Worm (Caenorhabditis elegans): ENCODE measurements around the gene grl-4.

grl-4 gene

ce11 chrIV:7316613-7317153 lies 6.1 kb upstream of the grl-4 start, which contains the start of gene F42C5.9:
Gene F42C5.9 (minus strand): TSS chrIV:7317103.
- no peak for TF ChIP-seq ceh-83 (GFP tag; optimal IDR thresholded peaks at IDR 0.05)
- TF ChIP-seq sptf-1 (tag; optimal IDR thresholded peaks at IDR 0.05), result no peak
- no peak for TF ChIP-seq bed-3 (GFP tag; optimal IDR thresholded peaks at IDR 0.05)
- no peak for TF ChIP-seq lsy-2 (tag; optimal IDR thresholded peaks at IDR 0.05)
- TF ChIP-seq mep-1 (tag; optimal IDR thresholded peaks at IDR 0.05), result no peak
- no peak for TF ChIP-seq ceh-43 (GFP tag; optimal IDR thresholded peaks at IDR 0.05)
- TF ChIP-seq mab-5 (tag; optimal IDR thresholded peaks at IDR 0.05), result no peak
- no peak for TF ChIP-seq tbx-8 (GFP tag; optimal IDR thresholded peaks at IDR 0.05)
- TF ChIP-seq nhr-12 (tag; optimal IDR thresholded peaks at IDR 0.05), result no peak
- no peak for TF ChIP-seq flh-1 (GFP tag; optimal IDR thresholded peaks at IDR 0.05)
- no peak for TF ChIP-seq lin-32 (GFP tag; optimal IDR thresholded peaks at IDR 0.05)
- no peak for TF ChIP-seq mls-2 (tag; optimal IDR thresholded peaks at IDR 0.05)
- TF ChIP-seq ces-1 (GFP tag; optimal IDR thresholded peaks at IDR 0.05), result no peak
- TF ChIP-seq elt-1 (tag; optimal IDR thresholded peaks at IDR 0.05; ENCODE audit: borderline replicate concordance, insufficient read depth), result no peak
- TF ChIP-seq cnd-1 (tag; optimal IDR thresholded peaks at IDR 0.05), result no peak
- no peak for TF ChIP-seq zip-8 (tag; optimal IDR thresholded peaks at IDR 0.05)
- TF ChIP-seq unc-120 (tag; optimal IDR thresholded peaks at IDR 0.05; ENCODE audit: poor library complexity, severe bottlenecking), result no peak

- TF ChIP-seq pha-4 (tag; optimal IDR thresholded peaks at IDR 0.05), result peak; percentile 49
- TF ChIP-seq lin-13 (tag; optimal IDR thresholded peaks at IDR 0.05), result peak; percentile 33
- TF ChIP-seq hlh-1 (tag; optimal IDR thresholded peaks at IDR 0.05), result peak; percentile 59
- no peak for TF ChIP-seq M03D4.4 (tag; optimal IDR thresholded peaks at IDR 0.05)
- TF ChIP-seq ham-2 (GFP tag; optimal IDR thresholded peaks at IDR 0.05), result no peak
- no peak for TF ChIP-seq unc-39 (tag; optimal IDR thresholded peaks at IDR 0.05)
- peak; percentile 14 for TF ChIP-seq sptf-1 (tag; optimal IDR thresholded peaks at IDR 0.05)
- TF ChIP-seq mab-5 (tag; optimal IDR thresholded peaks at IDR 0.05), result no peak
- TF ChIP-seq mep-1 (tag; optimal IDR thresholded peaks at IDR 0.05), result peak; percentile 76
- peak; percentile 9 for TF ChIP-seq ces-1 (GFP tag; optimal IDR thresholded peaks at IDR 0.05)
- peak; percentile 32 for TF ChIP-seq nhr-237 (tag; optimal IDR thresholded peaks at IDR 0.05)
- peak; percentile 50 for TF ChIP-seq lsy-2 (tag; optimal IDR thresholded peaks at IDR 0.05)
Measured at ce11 chrIV:7313962-7314361, 3.4 kb upstream of the grl-4 start.

ce11 chrIV:7313397-7313910 lies 2.9 kb upstream of the grl-4 start, which contains the start of gene rps-8:
Gene rps-8 (minus strand): TSS chrIV:7313860.
- TF ChIP-seq lsy-2 (tag; optimal IDR thresholded peaks at IDR 0.05) (no peak), flh-1 (GFP tag; optimal IDR thresholded peaks at IDR 0.05) (no peak), ztf-11 (tag; optimal IDR thresholded peaks at IDR 0.05) (no peak), blmp-1 (tag; optimal IDR thresholded peaks at IDR 0.05) (no peak), nhr-2 (tag; optimal IDR thresholded peaks at IDR 0.05) (no peak), drap-1 (GFP tag; optimal IDR thresholded peaks at IDR 0.05) (no peak), sem-2 (GFP tag; optimal IDR thresholded peaks at IDR 0.05) (no peak), ceh-43 (GFP tag; optimal IDR thresholded peaks at IDR 0.05) (no peak)

- no peak for TF ChIP-seq elt-1 (tag; optimal IDR thresholded peaks at IDR 0.05; ENCODE audit: borderline replicate concordance, insufficient read depth)
- no peak for TF ChIP-seq hlh-1 (tag; optimal IDR thresholded peaks at IDR 0.05)
- no peak for TF ChIP-seq nhr-12 (tag; optimal IDR thresholded peaks at IDR 0.05)
- no peak for TF ChIP-seq drap-1 (GFP tag; optimal IDR thresholded peaks at IDR 0.05)
- no peak for TF ChIP-seq tbx-8 (GFP tag; optimal IDR thresholded peaks at IDR 0.05)
- no peak for TF ChIP-seq ceh-39 (tag; optimal IDR thresholded peaks at IDR 0.05)
- TF ChIP-seq mab-5 (tag; optimal IDR thresholded peaks at IDR 0.05), result no peak
- TF ChIP-seq ham-2 (GFP tag; optimal IDR thresholded peaks at IDR 0.05), result no peak
- TF ChIP-seq unc-39 (tag; optimal IDR thresholded peaks at IDR 0.05), result no peak
- TF ChIP-seq pha-4 (tag; optimal IDR thresholded peaks at IDR 0.05), result no peak
- TF ChIP-seq zip-8 (tag; optimal IDR thresholded peaks at IDR 0.05), result no peak
- no peak for TF ChIP-seq M03D4.4 (tag; optimal IDR thresholded peaks at IDR 0.05)
- no peak for TF ChIP-seq lin-13 (tag; optimal IDR thresholded peaks at IDR 0.05)
- TF ChIP-seq ces-1 (GFP tag; optimal IDR thresholded peaks at IDR 0.05), result no peak
- no peak for TF ChIP-seq nhr-237 (tag; optimal IDR thresholded peaks at IDR 0.05)
- no peak for TF ChIP-seq blmp-1 (tag; optimal IDR thresholded peaks at IDR 0.05)
- TF ChIP-seq unc-62 (GFP tag; optimal IDR thresholded peaks at IDR 0.05), result no peak
- no peak for TF ChIP-seq snpc-4 (tag; optimal IDR thresholded peaks at IDR 0.05)
Measured at ce11 chrIV:7312620-7313194, 2.1 kb upstream of the grl-4 start.

All from whole organism, mixed stage, embryonic.